Worm (Caenorhabditis elegans) whole organism, mixed stage, embryonic: ENCODE data around the gene srlf-2.

Experiments used
- ces-1 ChIP-seq: fragments of 150-350 bp; optimal IDR thresholded peaks from 2 replicates; lab custom pipeline; 2014; ENCODE audit warnings: missing biosample characterization, missing genetic modification reagents, missing genetic modification characterization
- elt-1 ChIP-seq: sonication (generic microtip); optimal IDR thresholded peaks from 2 replicates; lab custom pipeline; 2017; ENCODE audit warnings: missing genetic modification characterization, mild to moderate bottlenecking, missing compliant biosample characterization, antibody characterized with exemption, moderate library complexity, borderline replicate concordance; ENCODE audit not compliant: insufficient read depth
- flh-1 ChIP-seq: fragments of 200-800 bp; sonication (Bioruptor generic); optimal IDR thresholded peaks from 2 replicates; lab custom pipeline; 2018; ENCODE audit warnings: mild to moderate bottlenecking, missing genetic modification characterization, moderate library complexity, missing compliant biosample characterization
- lsy-2 ChIP-seq: fragments of 150-350 bp; optimal IDR thresholded peaks from 2 replicates; lab custom pipeline; 2014; ENCODE audit warnings: missing biosample characterization, missing genetic modification characterization
- mep-1 ChIP-seq: fragments of 150-350 bp; optimal IDR thresholded peaks from 2 replicates; lab custom pipeline; 2017; ENCODE audit warnings: missing biosample characterization, missing genetic modification reagents, missing genetic modification characterization, inconsistent platforms
- nhr-12 ChIP-seq: fragments of 150-350 bp; optimal IDR thresholded peaks from 2 replicates; lab custom pipeline; 2014; ENCODE audit warnings: missing biosample characterization, missing genetic modification characterization
- nhr-237 ChIP-seq: fragments of 150-350 bp; optimal IDR thresholded peaks from 2 replicates; lab custom pipeline; 2014; ENCODE audit warnings: missing biosample characterization, missing genetic modification characterization
- nhr-28 ChIP-seq: fragments of 150-350 bp; optimal IDR thresholded peaks from 2 replicates; lab custom pipeline; 2014; ENCODE audit warnings: missing biosample characterization, missing genetic modification characterization
- nhr-76 ChIP-seq: sonication (generic microtip); optimal IDR thresholded peaks from 2 replicates; lab custom pipeline; 2017; ENCODE audit warnings: missing biosample characterization, missing genetic modification characterization
- pha-4 ChIP-seq: fragments of 150-350 bp; optimal IDR thresholded peaks from 2 replicates; lab custom pipeline; 2018; ENCODE audit warnings: missing biosample characterization, missing genetic modification reagents, missing genetic modification characterization
- sem-2 ChIP-seq: fragments of 200-800 bp; sonication (Bioruptor generic); optimal IDR thresholded peaks from 2 replicates; lab custom pipeline; 2018; ENCODE audit warnings: mild to moderate bottlenecking, missing genetic modification characterization, missing compliant biosample characterization

DNA sequence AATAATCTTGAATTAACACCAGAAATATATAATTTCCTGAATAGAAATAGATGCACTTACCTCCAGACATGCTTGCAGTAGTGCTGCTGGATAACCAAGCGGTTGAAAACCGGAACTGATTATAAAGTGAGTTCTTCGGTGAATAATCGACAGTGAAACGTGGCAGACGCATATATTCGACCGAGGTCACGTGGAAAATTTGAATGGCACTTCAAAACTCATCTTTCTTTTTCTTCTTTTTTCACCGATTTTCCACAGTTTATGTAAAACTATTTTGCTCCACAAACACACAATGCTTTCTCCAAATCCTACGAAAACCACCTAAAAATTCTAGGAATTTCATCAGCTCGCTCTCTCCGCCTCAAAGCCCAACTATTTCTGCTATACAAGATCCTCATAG is 29.8 kb upstream of the srlf-2 start, which contains the start of gene ant-1.4:
- no peak for TF ChIP-seq ces-1 (GFP tag; lab: Kevin White, UChicago)
- TF ChIP-seq lsy-2 (tag; lab: Kevin White, UChicago): no peak
- TF ChIP-seq mep-1 (tag; lab: Kevin White, UChicago): no peak
- TF ChIP-seq nhr-12 (tag; lab: Kevin White, UChicago): no peak
- TF ChIP-seq nhr-28: no peak
- TF ChIP-seq flh-1 (GFP tag; lab: Kevin White, UChicago): no peak
- TF ChIP-seq pha-4 (tag; lab: Kevin White, UChicago): no peak
- no peak for TF ChIP-seq sem-2 (GFP tag; lab: Kevin White, UChicago)
- TF ChIP-seq elt-1 (tag; lab: Kevin White, UChicago): no peak
- TF ChIP-seq nhr-76 (tag; lab: Kevin White, UChicago): no peak
- no peak for TF ChIP-seq nhr-237 (tag; lab: Kevin White, UChicago)
